Worm (Caenorhabditis elegans) whole organism, early embryonic: ENCODE data around the gene C43C3.4.

ENCODE experiments used
- B0310.2 ChIP-seq: sonication (generic microtip); optimal IDR thresholded peaks from 2 replicates; lab custom pipeline; 2016; ENCODE audit warnings: mild to moderate bottlenecking, missing genetic modification characterization, missing compliant biosample characterization
- ama-1 ChIP-seq: fragments of 150-350 bp; optimal IDR thresholded peaks from 2 replicates; lab custom pipeline; 2014
- tbx-11 ChIP-seq: fragments of 200-800 bp; sonication (Bioruptor generic); IDR thresholded peaks from 2 replicates; pipeline ENCODE4 v1.3.6; 2022; ENCODE audit warnings: missing genetic modification characterization, missing compliant biosample characterization

- TF ChIP-seq ama-1 (lab: Kevin White, UChicago) (no peak), tbx-11 (GFP tag; lab: Robert Waterston, UW) (no peak), B0310.2 (tag; lab: Kevin White, UChicago) (no peak)
Measured at ce11 chrX:9629552-9629951, 45.1 kb downstream of the C43C3.4 start.
